Worm (Caenorhabditis elegans) whole organism, L1 larva: ENCODE results near the gene ctbp-1.
A peak's percentile ranks its signal among the peaks of the same experiment; 100 is the strongest.

Experiments
- C16A3.4 ChIP-seq: fragments of 150-350 bp; optimal IDR thresholded peaks from 2 replicates; lab custom pipeline; 2014; ENCODE audit warnings: missing biosample characterization, missing genetic modification characterization
- C34B4.2 ChIP-seq: sonication (generic microtip); optimal IDR thresholded peaks from 2 replicates; lab custom pipeline; 2017; ENCODE audit warnings: mild to moderate bottlenecking, missing genetic modification characterization, missing compliant biosample characterization
- Y116A8C.19 ChIP-seq: sonication (generic microtip); optimal IDR thresholded peaks from 2 replicates; lab custom pipeline; 2016; ENCODE audit warnings: missing compliant biosample characterization, missing genetic modification characterization, borderline replicate concordance
- aly-2 ChIP-seq: fragments of 150-350 bp; optimal IDR thresholded peaks from 2 replicates; lab custom pipeline; 2014; ENCODE audit warnings: missing biosample characterization, missing genetic modification characterization
- ceh-63 ChIP-seq: fragments of 200-800 bp; sonication (Bioruptor generic); optimal IDR thresholded peaks from 2 replicates; lab custom pipeline; 2018; ENCODE audit warnings: mild to moderate bottlenecking, missing genetic modification characterization, missing compliant biosample characterization
- ces-1 ChIP-seq: fragments of 150-350 bp; optimal IDR thresholded peaks from 2 replicates; lab custom pipeline; 2014; ENCODE audit warnings: missing biosample characterization, missing genetic modification reagents, missing genetic modification characterization
- efl-1 ChIP-seq, 4 experiments: fragments of 150-350 bp; optimal IDR thresholded peaks in 3 of 4; peaks in 1 of 4; 1 replicate in 1 of 4; 2 replicates in 3 of 4; lab custom pipeline; 2014; ENCODE audit warnings: missing biosample characterization in 2 of 4, missing genetic modification characterization in 2 of 4, missing genetic modification reagents in 2 of 4
- efl-3 ChIP-seq: fragments of 200-800 bp; sonication (Bioruptor generic); optimal IDR thresholded peaks from 2 replicates; lab custom pipeline; 2018; ENCODE audit warnings: mild to moderate bottlenecking, missing genetic modification characterization, missing compliant biosample characterization
- elt-2 ChIP-seq: sonication (generic microtip); optimal IDR thresholded peaks from 2 replicates; lab custom pipeline; 2016; ENCODE audit warnings: missing genetic modification characterization, mild to moderate bottlenecking, inconsistent platforms, missing compliant biosample characterization, missing genetic modification reagents
- fkh-10 ChIP-seq: sonication (generic microtip); optimal IDR thresholded peaks from 2 replicates; lab custom pipeline; 2017; ENCODE audit warnings: missing biosample characterization, missing genetic modification reagents, missing genetic modification characterization
- fkh-8 ChIP-seq: sonication (generic microtip); optimal IDR thresholded peaks from 2 replicates; lab custom pipeline; 2016; ENCODE audit warnings: mild to moderate bottlenecking, missing genetic modification characterization, missing compliant biosample characterization
- fos-1 ChIP-seq: fragments of 150-350 bp; optimal IDR thresholded peaks from 2 replicates; lab custom pipeline; 2014; ENCODE audit warnings: missing biosample characterization, missing genetic modification characterization
- grh-1 ChIP-seq: fragments of 200-800 bp; sonication (Bioruptor generic); IDR thresholded peaks from 2 replicates; pipeline ENCODE4 v1.3.6; 2022; ENCODE audit warnings: missing genetic modification reagents, missing genetic modification characterization, missing compliant biosample characterization
- hlh-17 ChIP-seq: fragments of 200-800 bp; sonication (Bioruptor generic); optimal IDR thresholded peaks from 2 replicates; lab custom pipeline; 2018; ENCODE audit warnings: missing genetic modification characterization, mild to moderate bottlenecking, missing compliant biosample characterization, moderate library complexity, borderline replicate concordance
- hpl-2 ChIP-seq: fragments of 150-350 bp; optimal IDR thresholded peaks from 2 replicates; lab custom pipeline; 2014; ENCODE audit warnings: missing biosample characterization, missing genetic modification reagents, missing genetic modification characterization
- irx-1 ChIP-seq: sonication (generic microtip); optimal IDR thresholded peaks from 2 replicates; lab custom pipeline; 2016; ENCODE audit warnings: missing genetic modification characterization, missing compliant biosample characterization
- jun-1 ChIP-seq: fragments of 150-350 bp; optimal IDR thresholded peaks from 2 replicates; lab custom pipeline; 2014; ENCODE audit warnings: missing biosample characterization, missing genetic modification reagents, missing genetic modification characterization
- lin-14 ChIP-seq: fragments of 200-800 bp; sonication (Bioruptor generic); optimal IDR thresholded peaks from 2 replicates; lab custom pipeline; 2018; ENCODE audit warnings: mild to moderate bottlenecking, missing genetic modification characterization, moderate library complexity, missing compliant biosample characterization
- lin-35 ChIP-seq, 2 experiments: fragments of 150-350 bp; optimal IDR thresholded peaks; 2 replicates each; lab custom pipeline; 2014; ENCODE audit warnings: missing biosample characterization in 2 of 2, missing genetic modification characterization in 2 of 2, missing genetic modification reagents in 2 of 2
- mab-9 ChIP-seq: fragments of 200-800 bp; sonication (Bioruptor generic); IDR thresholded peaks from 2 replicates; pipeline ENCODE4 v1.3.6; 2022; ENCODE audit warnings: missing genetic modification reagents, missing genetic modification characterization, missing compliant biosample characterization
- mef-2 ChIP-seq: fragments of 150-350 bp; optimal IDR thresholded peaks from 2 replicates; lab custom pipeline; 2014; ENCODE audit warnings: missing biosample characterization, missing genetic modification characterization
- nhr-71 ChIP-seq: sonication (generic microtip); optimal IDR thresholded peaks from 2 replicates; lab custom pipeline; 2016; ENCODE audit warnings: mild to moderate bottlenecking, missing genetic modification characterization, moderate library complexity, missing compliant biosample characterization
- nhr-77 ChIP-seq: fragments of 150-350 bp; optimal IDR thresholded peaks from 2 replicates; lab custom pipeline; 2014; ENCODE audit warnings: missing biosample characterization, missing genetic modification characterization
- nhr-85 ChIP-seq: sonication (generic microtip); peaks from one replicate; lab custom pipeline; 2016; ENCODE audit warnings: missing genetic modification characterization, inconsistent platforms, missing compliant biosample characterization
- nhr-90 ChIP-seq: sonication (generic microtip); optimal IDR thresholded peaks from 2 replicates; lab custom pipeline; 2016; ENCODE audit warnings: mild to moderate bottlenecking, missing genetic modification characterization, missing compliant biosample characterization; ENCODE audit not compliant: poor library complexity
- pax-3 ChIP-seq: fragments of 200-800 bp; sonication (Bioruptor generic); optimal IDR thresholded peaks from 2 replicates; lab custom pipeline; 2018; ENCODE audit warnings: mild to moderate bottlenecking, missing genetic modification characterization, moderate library complexity, missing compliant biosample characterization
- pqm-1 ChIP-seq: sonication (generic microtip); optimal IDR thresholded peaks from 3 replicates; lab custom pipeline; 2017; ENCODE audit warnings: missing biosample characterization, missing genetic modification characterization
- snpc-4 ChIP-seq: fragments of 150-350 bp; optimal IDR thresholded peaks from 2 replicates; lab custom pipeline; 2014; ENCODE audit warnings: missing biosample characterization, missing genetic modification characterization
- sox-4 ChIP-seq: sonication (generic microtip); optimal IDR thresholded peaks from 2 replicates; lab custom pipeline; 2016; ENCODE audit warnings: missing genetic modification characterization, missing compliant biosample characterization
- sup-37 ChIP-seq: fragments of 200-800 bp; sonication (Bioruptor generic); optimal IDR thresholded peaks from 2 replicates; lab custom pipeline; 2018; ENCODE audit warnings: mild to moderate bottlenecking, missing genetic modification characterization, missing compliant biosample characterization
- swsn-7 ChIP-seq: sonication (generic microtip); optimal IDR thresholded peaks from 2 replicates; lab custom pipeline; 2016; ENCODE audit warnings: missing genetic modification characterization, missing compliant biosample characterization
- tbx-2 ChIP-seq: sonication (generic microtip); optimal IDR thresholded peaks from 2 replicates; lab custom pipeline; 2016; ENCODE audit warnings: missing genetic modification characterization, missing compliant biosample characterization
- unc-130 ChIP-seq: fragments of 150-350 bp; optimal IDR thresholded peaks from 2 replicates; lab custom pipeline; 2017; ENCODE audit warnings: missing biosample characterization, missing genetic modification characterization, inconsistent platforms
- unc-30 ChIP-seq: sonication (generic microtip); optimal IDR thresholded peaks from 2 replicates; lab custom pipeline; 2017; ENCODE audit warnings: missing biosample characterization, missing genetic modification characterization
- unc-62 ChIP-seq: fragments of 150-350 bp; optimal IDR thresholded peaks from 2 replicates; lab custom pipeline; 2014; ENCODE audit warnings: missing biosample characterization, missing genetic modification reagents, missing genetic modification characterization
- unc-86 ChIP-seq: sonication (generic microtip); optimal IDR thresholded peaks from 2 replicates; lab custom pipeline; 2016; ENCODE audit warnings: missing genetic modification characterization, missing compliant biosample characterization
- zag-1 ChIP-seq: fragments of 150-350 bp; optimal IDR thresholded peaks from 2 replicates; lab custom pipeline; 2014; ENCODE audit warnings: missing biosample characterization, missing genetic modification characterization
- zip-4 ChIP-seq: fragments of 200-800 bp; sonication (Bioruptor generic); optimal IDR thresholded peaks from 2 replicates; lab custom pipeline; 2018; ENCODE audit warnings: mild to moderate bottlenecking, missing genetic modification characterization, moderate library complexity, missing compliant biosample characterization
- ztf-11 ChIP-seq, 2 experiments: sonication (generic microtip); optimal IDR thresholded peaks; 2 replicates each; lab custom pipeline; 2016 to 2017; ENCODE audit warnings: missing genetic modification characterization in 2 of 2, missing biosample characterization in 1 of 2, missing compliant biosample characterization in 1 of 2
- ztf-4 ChIP-seq: fragments of 150-350 bp; optimal IDR thresholded peaks from 2 replicates; lab custom pipeline; 2014; ENCODE audit warnings: missing biosample characterization, missing genetic modification characterization

Gene ctbp-1

ce11 chrX:5885565-5885964 is 23.1 kb downstream of the ctbp-1 start, which contains the start of gene flp-7:
Gene flp-7 (plus strand): TSS chrX:5885865.
- TF ChIP-seq mab-9 (GFP tag; lab: Robert Waterston, UW), result no peak

ce11 chrX:5890080-5890479 is 27.6 kb downstream of the ctbp-1 start, which contains the start of gene F49E10.2:
Gene F49E10.2 (plus strand): TSS chrX:5890380.
- no peak for TF ChIP-seq pqm-1
- no peak for TF ChIP-seq nhr-90 (tag; lab: Kevin White, UChicago)
- no peak for TF ChIP-seq snpc-4 (tag; lab: Kevin White, UChicago)
- no peak for TF ChIP-seq nhr-77 (tag; lab: Kevin White, UChicago)
- no peak for TF ChIP-seq ztf-11 (tag; optimal IDR thresholded peaks at IDR 0.05; lab: Kevin White, UChicago)
- TF ChIP-seq swsn-7 (tag; lab: Kevin White, UChicago), result no peak
- no peak for TF ChIP-seq fos-1
- no peak for TF ChIP-seq pax-3
- no peak for TF ChIP-seq jun-1 (tag; lab: Kevin White, UChicago)
- TF ChIP-seq efl-3 (GFP tag; lab: Kevin White, UChicago), result no peak
- TF ChIP-seq fkh-10 (GFP tag; lab: Kevin White, UChicago), result no peak
- TF ChIP-seq hpl-2 (GFP tag; lab: Kevin White, UChicago), result no peak
- no peak for TF ChIP-seq mab-9 (GFP tag; lab: Robert Waterston, UW)

DNA sequence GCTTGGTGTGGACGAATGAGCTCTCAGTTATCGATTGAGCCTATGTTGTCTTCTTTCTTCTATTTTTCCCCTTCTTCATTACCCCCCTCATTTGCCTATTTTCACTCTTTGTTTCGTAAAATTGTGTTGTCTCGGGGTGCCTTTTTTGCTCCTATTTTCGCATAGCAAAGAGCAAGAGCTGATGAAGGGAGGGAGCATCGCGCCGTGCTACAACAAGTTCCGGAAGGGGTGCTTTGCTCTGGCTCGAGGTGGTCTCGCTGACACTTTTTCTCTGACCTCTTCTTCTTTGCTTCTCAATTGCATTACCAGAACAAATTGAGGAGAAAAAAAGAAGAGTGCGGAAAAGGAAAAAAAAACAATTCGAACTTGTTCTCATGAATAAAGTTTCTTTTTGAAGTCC is 33.5 kb downstream of the ctbp-1 start:
- TF ChIP-seq unc-86 (tag; lab: Kevin White, UChicago) (peak; percentile 32), C16A3.4 (no peak), unc-130 (tag; lab: Kevin White, UChicago) (no peak), tbx-2 (peak; percentile 51), nhr-71 (tag; lab: Kevin White, UChicago) (peak; percentile 14), fkh-10 (GFP tag; lab: Kevin White, UChicago) (peak; percentile 95), lin-14 (GFP tag; lab: Kevin White, UChicago) (peak; percentile 72), elt-2 (tag; lab: Kevin White, UChicago) (no peak)

DNA sequence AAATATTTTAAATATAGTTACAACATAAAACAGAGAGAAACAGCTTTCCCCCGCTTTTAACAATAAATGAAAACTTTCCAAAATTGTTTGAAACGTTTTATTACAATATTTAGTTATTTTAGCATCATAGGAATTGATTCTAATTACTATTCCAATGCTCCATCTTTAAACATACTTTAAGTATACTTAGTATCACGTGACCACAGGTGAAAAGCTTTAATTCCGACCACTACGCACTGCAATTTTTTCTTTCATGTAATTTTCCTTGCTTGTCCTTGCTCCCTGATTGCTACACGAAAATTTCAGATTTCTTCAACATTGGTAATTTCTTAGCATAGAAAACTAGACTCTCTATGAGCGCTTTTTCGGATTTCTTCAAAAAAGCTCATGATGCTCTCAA is 34.5 kb downstream of the ctbp-1 start, which contains the start of gene tbc-16:
Gene tbc-16, plus strand, starts transcription at position 301 of the 400 bp plus-strand sequence.
- TF ChIP-seq efl-1 (optimal IDR thresholded peaks at IDR 0.05; lab: Kevin White, UChicago) (no peak), efl-1 (GFP tag; optimal IDR thresholded peaks at IDR 0.05 in 1 of 2; lab: Kevin White, UChicago) (no peak), irx-1 (no peak), ztf-4 (no peak), C16A3.4 (no peak), sup-37 (GFP tag; lab: Kevin White, UChicago) (no peak), hpl-2 (GFP tag; lab: Kevin White, UChicago) (no peak), C34B4.2 (tag; lab: Kevin White, UChicago) (no peak), mef-2 (no peak)

DNA sequence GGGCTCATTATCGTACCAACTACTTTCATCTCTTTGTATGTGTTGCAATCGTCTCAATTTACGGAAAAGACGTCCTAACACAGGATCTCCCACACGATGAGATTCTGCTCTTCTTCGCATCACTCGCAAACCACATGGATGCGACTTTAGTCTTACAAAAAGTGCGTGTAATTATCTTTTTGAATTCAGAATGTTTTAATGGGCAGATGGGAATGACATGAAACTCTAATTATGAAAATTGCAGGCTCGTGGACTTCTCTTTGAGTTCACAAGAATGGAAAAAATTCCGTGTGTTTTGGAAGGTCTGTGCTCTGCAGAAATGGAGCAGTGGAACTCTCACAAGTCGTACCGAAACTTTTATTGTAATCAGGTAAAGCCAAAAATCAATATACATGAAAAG is 39.0 kb downstream of the ctbp-1 start:
- no peak for TF ChIP-seq efl-1 (optimal IDR thresholded peaks at IDR 0.05; lab: Kevin White, UChicago)
- TF ChIP-seq efl-1 (GFP tag; optimal IDR thresholded peaks at IDR 0.05 in 1 of 2; lab: Kevin White, UChicago), result peak in 1 of 2 experiments; percentile 83
- TF ChIP-seq lin-35 (GFP tag; optimal IDR thresholded peaks at IDR 0.05; lab: Kevin White, UChicago), result no peak
- no peak for TF ChIP-seq C34B4.2 (tag; lab: Kevin White, UChicago)

- TF ChIP-seq irx-1 (no peak), lin-14 (GFP tag; lab: Kevin White, UChicago) (peak; percentile 15), ces-1 (GFP tag; lab: Kevin White, UChicago) (no peak)
Observed at ce11 chrX:5903896-5904295, 41.4 kb downstream of the ctbp-1 start.

ce11 chrX:5904603-5905081 is 42.1 kb downstream of the ctbp-1 start, which contains the start of gene nlp-49:
Gene nlp-49 (plus strand): TSS chrX:5904653.
- TF ChIP-seq ztf-11 (tag; optimal IDR thresholded peaks at IDR 0.05; lab: Kevin White, UChicago), result no peak
- TF ChIP-seq hlh-17 (GFP tag; lab: Kevin White, UChicago), result no peak
- TF ChIP-seq unc-30 (tag; lab: Kevin White, UChicago), result no peak
- no peak for TF ChIP-seq nhr-90 (tag; lab: Kevin White, UChicago)
- TF ChIP-seq zip-4 (GFP tag; lab: Kevin White, UChicago), result no peak
- TF ChIP-seq nhr-85 (tag; lab: Kevin White, UChicago), result no peak
- no peak for TF ChIP-seq Y116A8C.19
- no peak for TF ChIP-seq zag-1
- no peak for TF ChIP-seq aly-2 (tag; lab: Kevin White, UChicago)
- no peak for TF ChIP-seq sox-4 (tag; lab: Kevin White, UChicago)
- TF ChIP-seq fkh-8, result no peak
- no peak for TF ChIP-seq unc-62
- no peak for TF ChIP-seq efl-3 (GFP tag; lab: Kevin White, UChicago)
- no peak for TF ChIP-seq grh-1 (GFP tag; lab: Robert Waterston, UW)
- TF ChIP-seq ztf-4, result no peak
- TF ChIP-seq ceh-63 (GFP tag; lab: Kevin White, UChicago), result no peak
